Worm (Caenorhabditis elegans) whole organism, midembryonic: ENCODE measurements around the gene mvk-1.

Experiments used
- cog-1 ChIP-seq: sonication (generic microtip); optimal IDR thresholded peaks from 2 replicates; lab custom pipeline; 2016; ENCODE audit warnings: missing genetic modification characterization, missing compliant biosample characterization
- flt-1 ChIP-seq: fragments of 200-800 bp; sonication (Bioruptor generic); IDR thresholded peaks from 2 replicates; pipeline ENCODE4 v1.3.6; 2022; ENCODE audit warnings: missing genetic modification characterization, missing compliant biosample characterization
- ztf-23 ChIP-seq: fragments of 200-800 bp; sonication (Bioruptor generic); IDR thresholded peaks from 2 replicates; pipeline ENCODE4 v1.3.6; 2022; ENCODE audit warnings: missing genetic modification reagents, missing genetic modification characterization, missing compliant biosample characterization

- no peak for TF ChIP-seq flt-1 (GFP tag; lab: Robert Waterston, UW)
- TF ChIP-seq ztf-23, result no peak
- no peak for TF ChIP-seq cog-1 (tag; lab: Kevin White, UChicago)
Measured at ce11 chrIII:6183118-6183517, 47.0 kb upstream of the mvk-1 start, which contains the start of gene nas-28.
